Fruit fly (Drosophila melanogaster) whole organism, embryonic: ENCODE data around the gene bumpel.

Experiments used
- CG12769 ChIP-seq: fragments of 200-800 bp; sonication (Bioruptor generic); optimal IDR thresholded peaks from 2 replicates; lab custom pipeline; 2019; ENCODE audit warnings: missing biosample characterization, mild to moderate bottlenecking, missing genetic modification characterization, moderate library complexity
- HLH4C ChIP-seq: fragments of 200-800 bp; sonication (Bioruptor generic); IDR thresholded peaks from 3 replicates; pipeline ENCODE4 v1.3.6; 2022; ENCODE audit warnings: missing biosample characterization, missing genetic modification characterization; ENCODE audit not compliant: partially characterized antibody
- br ChIP-seq: fragments of >200 bp; optimal IDR thresholded peaks from 2 replicates; lab custom pipeline; 2017
- disco-r ChIP-seq: fragments of 200-800 bp; sonication (Bioruptor generic); optimal IDR thresholded peaks from 2 replicates; lab custom pipeline; 2016; ENCODE audit warnings: missing biosample characterization, missing genetic modification characterization
- onecut ChIP-seq: fragments of 200-800 bp; sonication (Bioruptor generic); IDR thresholded peaks from 2 replicates; pipeline ENCODE4 v1.3.6; 2022; ENCODE audit warnings: missing biosample characterization, missing genetic modification characterization

DNA sequence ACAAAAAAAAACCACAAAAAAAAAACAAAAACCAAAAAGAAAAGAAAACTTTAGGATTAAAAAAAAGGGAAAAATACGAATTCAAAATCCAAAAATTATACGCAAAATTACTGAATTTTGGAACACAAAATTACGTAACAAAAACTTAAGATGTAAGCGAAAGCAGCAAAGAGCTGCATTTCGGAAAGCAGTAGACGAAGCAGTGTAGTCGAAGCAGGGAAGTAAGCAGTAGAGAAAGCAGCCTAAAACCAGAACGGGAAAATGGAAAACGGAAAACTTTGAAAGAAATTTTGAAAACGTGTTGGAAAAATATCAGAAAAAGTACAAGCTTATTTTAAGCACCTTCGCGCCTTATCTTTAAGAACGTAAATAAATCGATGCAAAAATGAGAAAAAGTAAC is 15.6 kb downstream of the bumpel start:
- no peak for TF ChIP-seq onecut (GFP tag; lab: Robert Waterston, UW)
- no peak for TF ChIP-seq disco-r (GFP tag; lab: Kevin White, UChicago)
- TF ChIP-seq CG12769: no peak
- no peak for TF ChIP-seq br (lab: Kevin White, UChicago)
- no peak for TF ChIP-seq HLH4C
